Worm (Caenorhabditis elegans) whole organism, early embryonic: ENCODE measurements around the gene Y47D7A.9.

Source experiments
- ceh-36 ChIP-seq: sonication (generic microtip); optimal IDR thresholded peaks from 2 replicates; lab custom pipeline; 2016; ENCODE audit warnings: missing genetic modification characterization, inconsistent platforms, missing compliant biosample characterization
- hmg-4 ChIP-seq: fragments of 200-800 bp; sonication (Bioruptor generic); optimal IDR thresholded peaks from 2 replicates; lab custom pipeline; 2018; ENCODE audit warnings: mild to moderate bottlenecking, missing genetic modification characterization, missing compliant biosample characterization
- pes-1 ChIP-seq: fragments of 200-800 bp; sonication (Bioruptor generic); IDR thresholded peaks from 2 replicates; pipeline ENCODE4 v1.3.6; 2022; ENCODE audit warnings: missing genetic modification reagents, missing genetic modification characterization, missing compliant biosample characterization
- tbx-11 ChIP-seq: fragments of 200-800 bp; sonication (Bioruptor generic); IDR thresholded peaks from 2 replicates; pipeline ENCODE4 v1.3.6; 2022; ENCODE audit warnings: missing genetic modification characterization, missing compliant biosample characterization

DNA sequence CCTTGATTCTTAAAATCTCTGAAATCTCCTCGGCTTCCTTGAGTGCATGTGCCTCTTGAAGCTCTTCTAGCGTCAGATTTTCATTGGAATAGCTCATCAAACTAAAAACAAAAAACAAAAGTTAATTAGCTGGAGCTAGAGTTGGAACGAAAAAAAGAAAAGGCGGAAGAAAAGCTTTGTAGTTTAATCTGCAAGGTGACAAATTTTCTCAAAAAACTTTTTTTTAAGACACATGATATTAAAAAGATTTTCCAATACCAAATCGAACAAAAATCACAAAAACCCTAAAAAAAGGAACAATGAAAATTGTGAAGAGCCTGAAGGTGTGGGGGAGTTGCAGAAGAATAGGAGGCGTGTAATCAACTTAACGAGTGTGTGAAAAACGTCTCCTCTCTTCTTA, 30.9 kb upstream of the Y47D7A.9 start, which contains the start of gene gnrr-5:
- TF ChIP-seq hmg-4 (no peak), ceh-36 (tag; lab: Kevin White, UChicago) (no peak), tbx-11 (GFP tag; lab: Robert Waterston, UW) (no peak), pes-1 (GFP tag; lab: Robert Waterston, UW) (no peak)
